Fruit fly (Drosophila melanogaster) whole organism, prepupa: Measurements from ENCODE around the gene Sid.

Experiments
- CG11762 ChIP-seq: fragments of 200-800 bp; sonication (Bioruptor generic); optimal IDR thresholded peaks from 3 replicates; lab custom pipeline; 2016; ENCODE audit warnings: missing biosample characterization, missing genetic modification characterization; ENCODE audit not compliant: insufficient read depth
- CG11902 ChIP-seq: fragments of 200-800 bp; sonication (Bioruptor generic); optimal IDR thresholded peaks from 3 replicates; lab custom pipeline; 2016; ENCODE audit warnings: missing biosample characterization, missing genetic modification characterization
- CG9139 ChIP-seq: fragments of 200-800 bp; sonication (Bioruptor generic); optimal IDR thresholded peaks from 3 replicates; lab custom pipeline; 2017; ENCODE audit warnings: missing biosample characterization, mild to moderate bottlenecking, missing genetic modification characterization
- Eip75B ChIP-seq: fragments of 200-800 bp; sonication (Bioruptor generic); optimal IDR thresholded peaks from 3 replicates; lab custom pipeline; 2016; ENCODE audit warnings: missing biosample characterization, missing genetic modification characterization
- OdsH ChIP-seq: fragments of 200-800 bp; sonication (Bioruptor generic); optimal IDR thresholded peaks from 3 replicates; lab custom pipeline; 2016; ENCODE audit warnings: missing biosample characterization, missing genetic modification characterization
- Sox15 ChIP-seq: fragments of 200-800 bp; sonication (Bioruptor generic); optimal IDR thresholded peaks from 3 replicates; lab custom pipeline; 2016; ENCODE audit warnings: missing biosample characterization, missing genetic modification characterization
- achi ChIP-seq: fragments of 200-800 bp; sonication (Bioruptor generic); optimal IDR thresholded peaks from 3 replicates; lab custom pipeline; 2016; ENCODE audit warnings: missing biosample characterization, missing genetic modification characterization
- fd59A ChIP-seq: fragments of 200-800 bp; sonication (Bioruptor generic); optimal IDR thresholded peaks from 2 replicates; lab custom pipeline; 2017; ENCODE audit warnings: missing biosample characterization, mild to moderate bottlenecking, missing genetic modification characterization, missing genetic modification reagents
- fd85E ChIP-seq: fragments of 200-800 bp; sonication (Bioruptor generic); optimal IDR thresholded peaks from 3 replicates; lab custom pipeline; 2016; ENCODE audit warnings: missing biosample characterization, missing genetic modification characterization
- fkh ChIP-seq: fragments of 200-800 bp; sonication (Bioruptor generic); optimal IDR thresholded peaks from 3 replicates; lab custom pipeline; 2017; ENCODE audit warnings: missing biosample characterization, mild to moderate bottlenecking, missing genetic modification characterization, moderate library complexity
- svp ChIP-seq: fragments of 200-800 bp; sonication (Bioruptor generic); peaks from one replicate; lab custom pipeline; 2016; ENCODE audit warnings: missing biosample characterization, missing genetic modification characterization

DNA sequence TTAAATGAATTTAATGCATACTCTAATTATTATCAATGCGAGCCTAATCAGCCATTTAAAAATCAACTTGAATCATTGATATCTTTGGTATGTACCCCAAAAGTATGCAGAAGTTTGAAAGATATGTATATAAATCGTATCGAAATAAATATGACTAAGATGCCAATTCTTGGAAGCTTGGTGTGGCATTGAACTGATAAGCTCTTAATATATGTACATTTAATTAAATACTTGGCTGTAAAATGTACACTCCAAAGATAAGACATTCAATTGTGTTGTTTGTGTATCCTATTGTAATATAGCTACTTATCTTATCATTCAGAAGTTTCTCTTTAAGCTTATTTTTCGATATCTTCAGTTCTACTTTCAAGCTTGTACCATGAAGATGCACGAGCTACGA, 1.6 kb upstream of the Sid start, which contains the start of gene CG33346:
- no peak for TF ChIP-seq Eip75B (GFP tag; lab: Kevin White, UChicago)
- no peak for TF ChIP-seq CG11902 (GFP tag; lab: Kevin White, UChicago)
- no peak for TF ChIP-seq OdsH (GFP tag; lab: Kevin White, UChicago)
- TF ChIP-seq fd85E: no peak
- no peak for TF ChIP-seq achi (GFP tag; lab: Kevin White, UChicago)
- TF ChIP-seq CG9139 (GFP tag; lab: Kevin White, UChicago): no peak
- TF ChIP-seq CG11762 (GFP tag; lab: Kevin White, UChicago): no peak
- TF ChIP-seq fd59A (GFP tag; lab: Kevin White, UChicago): no peak
- no peak for TF ChIP-seq fkh (GFP tag; lab: Kevin White, UChicago)
- no peak for TF ChIP-seq Sox15 (GFP tag; lab: Kevin White, UChicago)
- TF ChIP-seq svp: no peak
